Worm (Caenorhabditis elegans) whole organism, young adult: ENCODE results near the gene mrps-2.

ENCODE experiments used
- C06A6.2 ChIP-seq: fragments of 200-800 bp; sonication (Bioruptor generic); conservative IDR thresholded peaks from 2 replicates; pipeline ENCODE4 v1.3.6; 2022; ENCODE audit warnings: missing genetic modification characterization, missing compliant biosample characterization
- D2030.7 ChIP-seq: fragments of 200-800 bp; sonication (Bioruptor generic); IDR thresholded peaks from 2 replicates; pipeline ENCODE4 v1.3.6; 2022; ENCODE audit warnings: missing genetic modification reagents, missing genetic modification characterization, missing compliant biosample characterization
- F10E7.11 ChIP-seq: sonication (generic microtip); optimal IDR thresholded peaks from 2 replicates; lab custom pipeline; 2017; ENCODE audit warnings: mild to moderate bottlenecking, missing genetic modification characterization, moderate library complexity, missing compliant biosample characterization
- F37B4.10 ChIP-seq: fragments of 200-800 bp; sonication (Bioruptor generic); IDR thresholded peaks from 2 replicates; pipeline ENCODE4 v1.3.6; 2022; ENCODE audit warnings: missing genetic modification characterization, missing compliant biosample characterization
- F39B2.1 ChIP-seq: fragments of 200-800 bp; sonication (Bioruptor generic); IDR thresholded peaks from 2 replicates; pipeline ENCODE4 v1.3.6; 2022; ENCODE audit warnings: missing genetic modification reagents, missing genetic modification characterization, missing compliant biosample characterization
- F49E8.2 ChIP-seq: sonication (generic microtip); optimal IDR thresholded peaks from 3 replicates; lab custom pipeline; 2017; ENCODE audit warnings: missing genetic modification characterization, mild to moderate bottlenecking, missing compliant biosample characterization, antibody characterized with exemption, moderate library complexity; ENCODE audit not compliant: insufficient read depth
- Y53F4B.3 ChIP-seq: fragments of 200-800 bp; sonication (Bioruptor generic); IDR thresholded peaks from 2 replicates; pipeline ENCODE4 v1.3.6; 2022; ENCODE audit warnings: missing genetic modification reagents, missing genetic modification characterization, missing compliant biosample characterization
- Y67H2A.10 ChIP-seq: fragments of 200-800 bp; sonication (Bioruptor generic); conservative IDR thresholded peaks from 2 replicates; pipeline ENCODE4 v1.3.6; 2022; ENCODE audit warnings: missing genetic modification reagents, missing genetic modification characterization, missing compliant biosample characterization
- Y79H2A.3 ChIP-seq: fragments of 200-800 bp; sonication (Bioruptor generic); conservative IDR thresholded peaks from 2 replicates; pipeline ENCODE4 v1.3.6; 2022; ENCODE audit warnings: missing genetic modification reagents, missing genetic modification characterization, missing compliant biosample characterization
- Y95B8A.8 ChIP-seq: fragments of 200-800 bp; sonication (Bioruptor generic); IDR thresholded peaks from 2 replicates; pipeline ENCODE4 v1.3.6; 2022; ENCODE audit warnings: missing genetic modification reagents, missing genetic modification characterization, missing compliant biosample characterization
- ama-1 ChIP-seq, 3 experiments: fragments of 150-350 bp in 1 of 3; sonication (generic microtip) in 2 of 3; optimal IDR thresholded peaks; 2 replicates each; lab custom pipeline; 2014 to 2018; ENCODE audit warnings: missing biosample characterization in 2 of 3, missing genetic modification characterization in 2 of 3, missing genetic modification reagents in 2 of 3
- aptf-3 ChIP-seq: fragments of 200-800 bp; sonication (Bioruptor generic); IDR thresholded peaks from 2 replicates; pipeline ENCODE4 v1.3.6; 2022; ENCODE audit warnings: missing genetic modification characterization, missing compliant biosample characterization
- attf-3 ChIP-seq: fragments of 200-800 bp; sonication (Bioruptor generic); conservative IDR thresholded peaks from 2 replicates; pipeline ENCODE4 v1.3.6; 2022; ENCODE audit warnings: missing genetic modification reagents, missing genetic modification characterization, missing compliant biosample characterization
- attf-6 ChIP-seq: fragments of 200-800 bp; sonication (Bioruptor generic); IDR thresholded peaks from 2 replicates; pipeline ENCODE4 v1.3.6; 2022; ENCODE audit warnings: missing genetic modification reagents, missing genetic modification characterization, missing compliant biosample characterization
- ccch-3 ChIP-seq: fragments of 200-800 bp; sonication (Bioruptor generic); optimal IDR thresholded peaks from 2 replicates; lab custom pipeline; 2018; ENCODE audit warnings: mild to moderate bottlenecking, missing genetic modification characterization, missing compliant biosample characterization
- ceh-40 ChIP-seq: fragments of 200-800 bp; sonication (Bioruptor generic); IDR thresholded peaks from 2 replicates; pipeline ENCODE4 v1.3.6; 2022; ENCODE audit warnings: missing genetic modification characterization, missing compliant biosample characterization
- chd-7 ChIP-seq: sonication (generic microtip); optimal IDR thresholded peaks from 2 replicates; lab custom pipeline; 2016; ENCODE audit warnings: mild to moderate bottlenecking, missing genetic modification characterization, moderate library complexity, missing compliant biosample characterization
- die-1 ChIP-seq: sonication (generic microtip); optimal IDR thresholded peaks from 2 replicates; lab custom pipeline; 2016; ENCODE audit warnings: missing genotype, mild to moderate bottlenecking, missing genetic modification characterization, missing compliant biosample characterization
- dpl-1 ChIP-seq: fragments of 150-350 bp; optimal IDR thresholded peaks from 2 replicates; lab custom pipeline; 2014; ENCODE audit warnings: missing biosample characterization, missing genetic modification reagents, missing genetic modification characterization
- efl-1 ChIP-seq: fragments of 150-350 bp; optimal IDR thresholded peaks from 2 replicates; lab custom pipeline; 2014; ENCODE audit warnings: missing biosample characterization, missing genetic modification reagents, missing genetic modification characterization
- egl-18 ChIP-seq: fragments of 200-800 bp; sonication (Bioruptor generic); IDR thresholded peaks from 2 replicates; pipeline ENCODE4 v1.3.6; 2022; ENCODE audit warnings: missing genetic modification reagents, missing genetic modification characterization, missing compliant biosample characterization
- egl-44 ChIP-seq: fragments of 200-800 bp; sonication (Bioruptor generic); IDR thresholded peaks from 2 replicates; pipeline ENCODE4 v1.3.6; 2022; ENCODE audit warnings: missing genetic modification reagents, missing genetic modification characterization, missing compliant biosample characterization
- ets-4 ChIP-seq: fragments of 200-800 bp; sonication (Bioruptor generic); optimal IDR thresholded peaks from 2 replicates; lab custom pipeline; 2018; ENCODE audit warnings: mild to moderate bottlenecking, missing genetic modification characterization, missing compliant biosample characterization
- him-1 ChIP-seq: sonication (generic microtip); optimal IDR thresholded peaks from 2 replicates; lab custom pipeline; 2016; ENCODE audit warnings: missing genotype, missing genetic modification reagents, missing genetic modification characterization, missing compliant biosample characterization
- hmg-1.2 ChIP-seq: fragments of 200-800 bp; sonication (Bioruptor generic); IDR thresholded peaks from 2 replicates; pipeline ENCODE4 v1.3.6; 2022; ENCODE audit warnings: missing genetic modification reagents, missing genetic modification characterization, missing compliant biosample characterization
- hmg-20 ChIP-seq: fragments of 200-800 bp; sonication (Bioruptor generic); IDR thresholded peaks from 2 replicates; pipeline ENCODE4 v1.3.6; 2022; ENCODE audit warnings: missing genetic modification reagents, missing genetic modification characterization, missing compliant biosample characterization
- let-526 ChIP-seq: fragments of 200-800 bp; sonication (Bioruptor generic); IDR thresholded peaks from 2 replicates; pipeline ENCODE4 v1.3.6; 2022; ENCODE audit warnings: missing genetic modification reagents, missing genetic modification characterization, missing compliant biosample characterization
- lir-1 ChIP-seq: fragments of 200-800 bp; sonication (Bioruptor generic); conservative IDR thresholded peaks from 2 replicates; pipeline ENCODE4 v1.3.6; 2022; ENCODE audit warnings: missing genetic modification reagents, missing genetic modification characterization, missing compliant biosample characterization
- lsl-1 ChIP-seq: fragments of 200-800 bp; sonication (Bioruptor generic); optimal IDR thresholded peaks from 2 replicates; lab custom pipeline; 2018; ENCODE audit warnings: mild to moderate bottlenecking, missing genetic modification characterization, moderate library complexity, missing compliant biosample characterization
- lsy-27 ChIP-seq: sonication (generic microtip); optimal IDR thresholded peaks from 2 replicates; lab custom pipeline; 2017; ENCODE audit warnings: missing genetic modification characterization, mild to moderate bottlenecking, missing compliant biosample characterization, antibody characterized with exemption, missing genotype, borderline replicate concordance; ENCODE audit not compliant: insufficient read depth
- madf-10 ChIP-seq: sonication (generic microtip); optimal IDR thresholded peaks from 2 replicates; lab custom pipeline; 2016; ENCODE audit warnings: mild to moderate bottlenecking, missing genetic modification characterization, missing compliant biosample characterization
- madf-6 ChIP-seq: fragments of 200-800 bp; sonication (Bioruptor generic); IDR thresholded peaks from 2 replicates; pipeline ENCODE4 v1.3.6; 2022; ENCODE audit warnings: missing genetic modification reagents, missing genetic modification characterization, missing compliant biosample characterization
- mel-28 ChIP-seq: sonication (generic microtip); optimal IDR thresholded peaks from 2 replicates; lab custom pipeline; 2016; ENCODE audit warnings: borderline replicate concordance, mild to moderate bottlenecking, missing genetic modification characterization, missing compliant biosample characterization
- mxl-1 ChIP-seq: sonication (generic microtip); optimal IDR thresholded peaks from 2 replicates; lab custom pipeline; 2016; ENCODE audit warnings: missing genetic modification characterization, missing compliant biosample characterization
- nfya-2 ChIP-seq: fragments of 200-800 bp; sonication (Bioruptor generic); IDR thresholded peaks from 2 replicates; pipeline ENCODE4 v1.3.6; 2022; ENCODE audit warnings: missing genetic modification reagents, missing genetic modification characterization, missing compliant biosample characterization
- pbrm-1 ChIP-seq: fragments of 200-800 bp; sonication (Bioruptor generic); IDR thresholded peaks from 2 replicates; pipeline ENCODE4 v1.3.6; 2022; ENCODE audit warnings: missing genetic modification reagents, missing genetic modification characterization, missing compliant biosample characterization
- repo-1 ChIP-seq: sonication (generic microtip); optimal IDR thresholded peaks from 2 replicates; lab custom pipeline; 2017; ENCODE audit warnings: mild to moderate bottlenecking, missing genetic modification characterization, missing compliant biosample characterization
- rpc-1 ChIP-seq, 2 experiments: fragments of 150-350 bp in 1 of 2; sonication (generic microtip) in 1 of 2; optimal IDR thresholded peaks; 2 replicates each; lab custom pipeline; 2014 to 2018; ENCODE audit warnings: missing biosample characterization in 1 of 2, missing genetic modification characterization in 1 of 2, missing genetic modification reagents in 1 of 2, missing genotype in 1 of 2
- snpc-1.1 ChIP-seq: sonication (generic microtip); optimal IDR thresholded peaks from 2 replicates; lab custom pipeline; 2017; ENCODE audit warnings: missing genetic modification characterization, mild to moderate bottlenecking, missing compliant biosample characterization, antibody characterized with exemption, moderate library complexity, missing genotype, missing genetic modification reagents; ENCODE audit not compliant: insufficient read depth
- snpc-1.3 ChIP-seq: sonication (generic microtip); optimal IDR thresholded peaks from 2 replicates; lab custom pipeline; 2017; ENCODE audit warnings: missing genetic modification characterization, mild to moderate bottlenecking, missing compliant biosample characterization, antibody characterized with exemption, moderate library complexity, missing genotype, missing genetic modification reagents; ENCODE audit not compliant: insufficient read depth
- somi-1 ChIP-seq: fragments of 200-800 bp; sonication (Bioruptor generic); optimal IDR thresholded peaks from 2 replicates; lab custom pipeline; 2018; ENCODE audit warnings: mild to moderate bottlenecking, missing genetic modification characterization, missing compliant biosample characterization
- tbx-9 ChIP-seq: sonication (generic microtip); optimal IDR thresholded peaks from 2 replicates; lab custom pipeline; 2016; ENCODE audit warnings: borderline replicate concordance, missing genetic modification characterization, inconsistent platforms, missing compliant biosample characterization
- tlf-1 ChIP-seq: fragments of 200-800 bp; sonication (Bioruptor generic); optimal IDR thresholded peaks from 2 replicates; lab custom pipeline; 2018; ENCODE audit warnings: mild to moderate bottlenecking, missing genetic modification characterization, missing compliant biosample characterization
- zim-3 ChIP-seq: sonication (generic microtip); optimal IDR thresholded peaks from 2 replicates; lab custom pipeline; 2017; ENCODE audit warnings: mild to moderate bottlenecking, missing genetic modification characterization, moderate library complexity, missing compliant biosample characterization
- ztf-18 ChIP-seq: sonication (generic microtip); optimal IDR thresholded peaks from 2 replicates; lab custom pipeline; 2016; ENCODE audit warnings: missing genotype, mild to moderate bottlenecking, missing genetic modification characterization, missing compliant biosample characterization
- ztf-22 ChIP-seq: fragments of 200-800 bp; sonication (Bioruptor generic); optimal IDR thresholded peaks from 2 replicates; lab custom pipeline; 2018; ENCODE audit warnings: mild to moderate bottlenecking, missing genetic modification characterization, moderate library complexity, missing compliant biosample characterization
- ztf-26 ChIP-seq: sonication (generic microtip); optimal IDR thresholded peaks from 2 replicates; lab custom pipeline; 2017; ENCODE audit warnings: missing genetic modification characterization, missing compliant biosample characterization
- ztf-28 ChIP-seq: fragments of 200-800 bp; sonication (Bioruptor generic); IDR thresholded peaks from 2 replicates; pipeline ENCODE4 v1.3.6; 2022; ENCODE audit warnings: missing genetic modification reagents, missing genetic modification characterization, missing compliant biosample characterization

The mrps-2 gene

ce11 chrV:8495106-8495505 is 29.6 kb downstream of the mrps-2 start:
- no peak for TF ChIP-seq mxl-1 (tag; lab: Kevin White, UChicago)
- no peak for TF ChIP-seq repo-1 (tag; lab: Kevin White, UChicago)
- no peak for TF ChIP-seq snpc-1.3 (tag; lab: Kevin White, UChicago)
- no peak for TF ChIP-seq somi-1
- TF ChIP-seq zim-3 (tag; lab: Kevin White, UChicago), result no peak
- TF ChIP-seq mel-28 (tag; lab: Kevin White, UChicago), result no peak
- peak; percentile 50 for TF ChIP-seq pbrm-1
- TF ChIP-seq F39B2.1 (GFP tag; lab: Robert Waterston, UW), result no peak
- no peak for TF ChIP-seq C06A6.2
- TF ChIP-seq him-1 (tag; lab: Kevin White, UChicago), result peak; percentile 56
- TF ChIP-seq efl-1 (GFP tag; lab: Kevin White, UChicago), result no peak
- TF ChIP-seq dpl-1 (GFP tag; lab: Kevin White, UChicago), result no peak
- TF ChIP-seq F10E7.11 (tag; lab: Kevin White, UChicago), result no peak
- peak; percentile 71 for TF ChIP-seq D2030.7 (GFP tag; lab: Robert Waterston, UW)
- TF ChIP-seq F37B4.10 (GFP tag; lab: Robert Waterston, UW), result no peak
- peak; percentile 48 for TF ChIP-seq rpc-1 (optimal IDR thresholded peaks at IDR 0.05; lab: Kevin White, UChicago)
- peak; percentile 78 for TF ChIP-seq rpc-1 (tag; optimal IDR thresholded peaks at IDR 0.05; lab: Kevin White, UChicago)
- no peak for TF ChIP-seq ztf-22 (GFP tag; lab: Kevin White, UChicago)
- TF ChIP-seq nfya-2 (GFP tag; lab: Robert Waterston, UW), result no peak
- TF ChIP-seq attf-3 (GFP tag; lab: Robert Waterston, UW), result no peak
- TF ChIP-seq die-1 (tag; lab: Kevin White, UChicago), result peak; percentile 69
- 0 out of 2 replicates have a peak, but pooled peaks have one; percentile 34 for TF ChIP-seq egl-44 (GFP tag; lab: Robert Waterston, UW)
- 0 out of 2 replicates have a peak, but pooled peaks have one; percentile 19 for TF ChIP-seq Y79H2A.3 (GFP tag; lab: Robert Waterston, UW)
- TF ChIP-seq ztf-18 (tag; lab: Kevin White, UChicago), result peak; percentile 54
- TF ChIP-seq lir-1 (GFP tag; lab: Robert Waterston, UW), result no peak
- TF ChIP-seq tbx-9 (tag; lab: Kevin White, UChicago), result no peak
- no peak for TF ChIP-seq tlf-1
- TF ChIP-seq ztf-26 (tag; lab: Kevin White, UChicago), result no peak
- no peak for TF ChIP-seq aptf-3 (GFP tag; lab: Robert Waterston, UW)
- no peak for TF ChIP-seq hmg-20 (GFP tag; lab: Robert Waterston, UW)
- TF ChIP-seq lsl-1 (GFP tag; lab: Kevin White, UChicago), result peak; percentile 28
- no peak for TF ChIP-seq ztf-28 (GFP tag; lab: Robert Waterston, UW)
- TF ChIP-seq snpc-1.1 (tag; lab: Kevin White, UChicago), result peak; percentile 29
- no peak for TF ChIP-seq ets-4 (GFP tag; lab: Kevin White, UChicago)
- no peak for TF ChIP-seq Y67H2A.10 (GFP tag; lab: Robert Waterston, UW)
- TF ChIP-seq ceh-40 (GFP tag; lab: Robert Waterston, UW), result peak; percentile 74; the same call in 1 of the 2 replicates
- no peak for TF ChIP-seq chd-7 (tag; lab: Kevin White, UChicago)
- no peak for TF ChIP-seq ama-1 (optimal IDR thresholded peaks at IDR 0.05; lab: Kevin White, UChicago)
- TF ChIP-seq ama-1 (GFP tag; optimal IDR thresholded peaks at IDR 0.05; lab: Kevin White, UChicago), result no peak
- TF ChIP-seq hmg-1.2 (GFP tag; lab: Robert Waterston, UW), result peak; percentile 60
- no peak for TF ChIP-seq F49E8.2 (tag; lab: Kevin White, UChicago)
- no peak for TF ChIP-seq egl-18 (GFP tag; lab: Robert Waterston, UW)
- TF ChIP-seq madf-6 (GFP tag; lab: Robert Waterston, UW), result peak; percentile 52; the same call in 1 of the 2 replicates
- no peak for TF ChIP-seq madf-10 (tag; lab: Kevin White, UChicago)
- TF ChIP-seq Y95B8A.8, result no peak
- TF ChIP-seq attf-6, result no peak
- TF ChIP-seq Y53F4B.3 (GFP tag; lab: Robert Waterston, UW), result 0 out of 2 replicates have a peak, but pooled peaks have one; percentile 26
- no peak for TF ChIP-seq let-526 (GFP tag; lab: Robert Waterston, UW)
- no peak for TF ChIP-seq ccch-3 (GFP tag; lab: Kevin White, UChicago)
- no peak for TF ChIP-seq lsy-27 (tag; lab: Kevin White, UChicago)
